Fruit fly (Drosophila melanogaster): ENCODE data around the gene CG7600.
A peak's percentile ranks its signal among the peaks of the same experiment; 100 is the strongest.

DNA sequence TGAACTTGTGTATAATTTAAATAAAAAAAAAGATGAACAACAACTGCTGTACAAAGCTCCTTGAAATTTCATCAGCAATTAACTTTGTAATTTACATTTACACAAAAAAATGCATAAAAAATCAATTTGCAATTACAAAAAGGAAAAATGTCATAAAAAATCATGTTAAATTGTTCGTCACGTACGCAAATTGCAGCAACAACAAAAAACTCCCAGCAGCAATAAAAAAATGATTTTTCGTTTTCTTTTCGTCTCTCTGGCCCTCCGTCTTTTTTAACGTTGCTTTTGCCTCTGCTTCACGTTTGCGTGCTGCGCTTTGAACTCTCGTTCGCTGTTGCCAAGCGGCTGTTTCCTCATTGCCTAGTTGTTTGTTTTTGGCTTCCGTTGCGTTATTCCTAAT, 42.6 kb downstream of the CG7600 start:
- TF ChIP-seq CG17806 (tag; optimal IDR thresholded peaks at IDR 0.05): no peak
- TF ChIP-seq CG10348 (GFP tag; IDR thresholded peaks at IDR 0.05): no peak
- TF ChIP-seq Pif1A (GFP tag; optimal IDR thresholded peaks at IDR 0.05): no peak
- TF ChIP-seq Snoo (tag; optimal IDR thresholded peaks at IDR 0.05): no peak
- TF ChIP-seq D1 (tag; optimal IDR thresholded peaks at IDR 0.05): peak; percentile 8
- no peak for TF ChIP-seq CG14655 (GFP tag; optimal IDR thresholded peaks at IDR 0.05)
- TF ChIP-seq CG4496 (GFP tag; IDR thresholded peaks at IDR 0.05): 0 out of 3 replicates have a peak, but pooled peaks have one; percentile 35
- TF ChIP-seq CG32121 (GFP tag; IDR thresholded peaks at IDR 0.05): peak; percentile 20; the same call in 1 of the 2 replicates
- TF ChIP-seq EcR (GFP tag; optimal IDR thresholded peaks at IDR 0.05): no peak
- no peak for TF ChIP-seq CG13204 (GFP tag; optimal IDR thresholded peaks at IDR 0.05)
- TF ChIP-seq Pif1B (GFP tag; optimal IDR thresholded peaks at IDR 0.05): no peak
- TF ChIP-seq Ets98B (GFP tag; IDR thresholded peaks at IDR 0.05): no peak
- TF ChIP-seq CG9948 (tag; optimal IDR thresholded peaks at IDR 0.05): no peak

Data from whole organism, pupa.